1 fruit fly cellular context compared by ENCODE assay signal in genomic region chr3R:5106917-5107316, dm6.
TF ChIP-seq lines count a peak whose summit lies in the region.

No protein-coding gene starts in this region.

TF ChIP-seq in whole organism, embryonic, 481 proteins besides CTCF, POLR2A, EP300 and RAD21 (continued from another document and continues in another):
- no peak for TF ChIP-seq CG9437 (GFP tag; optimal IDR thresholded peaks at IDR 0.05; lab: Kevin White, UChicago)
- no peak for TF ChIP-seq luna (GFP tag; optimal IDR thresholded peaks at IDR 0.05; lab: Kevin White, UChicago)
- TF ChIP-seq psq (GFP tag; optimal IDR thresholded peaks at IDR 0.05; lab: Kevin White, UChicago), result no peak
- TF ChIP-seq CG10209 (GFP tag; optimal IDR thresholded peaks at IDR 0.05; lab: Kevin White, UChicago), result peak; percentile 5
- no peak for TF ChIP-seq stwl (tag; optimal IDR thresholded peaks at IDR 0.05; lab: Kevin White, UChicago)
- no peak for TF ChIP-seq row (GFP tag; IDR thresholded peaks at IDR 0.05; lab: Robert Waterston, UW)
- TF ChIP-seq Sry-β (GFP tag; optimal IDR thresholded peaks at IDR 0.05; lab: Kevin White, UChicago), result no peak
- no peak for TF ChIP-seq CG5953 (GFP tag; IDR thresholded peaks at IDR 0.05; lab: Robert Waterston, UW)
- TF ChIP-seq twi (tag; optimal IDR thresholded peaks at IDR 0.05; lab: Kevin White, UChicago), result peak; percentile 54
- no peak for TF ChIP-seq CkIIα-i1 (GFP tag; IDR thresholded peaks at IDR 0.05; lab: Robert Waterston, UW)
- no peak for TF ChIP-seq HHEX (GFP tag; optimal IDR thresholded peaks at IDR 0.05; lab: Kevin White, UChicago)
- no peak for TF ChIP-seq CG11696 (GFP tag; IDR thresholded peaks at IDR 0.05; lab: Robert Waterston, UW)
- peak; percentile 34 for TF ChIP-seq zen (tag; optimal IDR thresholded peaks at IDR 0.05; lab: Kevin White, UChicago)
- TF ChIP-seq gem (tag; optimal IDR thresholded peaks at IDR 0.05; lab: Kevin White, UChicago), result peak; percentile 13
- no peak for TF ChIP-seq CG7786 (GFP tag; optimal IDR thresholded peaks at IDR 0.05; lab: Kevin White, UChicago)
- TF ChIP-seq CG17328 (GFP tag; IDR thresholded peaks at IDR 0.05; lab: Robert Waterston, UW), result no peak
- peak; percentile 60 for TF ChIP-seq CG17568 (GFP tag; optimal IDR thresholded peaks at IDR 0.05; lab: Kevin White, UChicago)
- peak; percentile 20; the same call in 1 of the 2 replicates for TF ChIP-seq Rfx (GFP tag; IDR thresholded peaks at IDR 0.05; lab: Robert Waterston, UW)
- peak; percentile 32 for TF ChIP-seq CG6813 (GFP tag; optimal IDR thresholded peaks at IDR 0.05; lab: Kevin White, UChicago)
- no peak for TF ChIP-seq Side (GFP tag; optimal IDR thresholded peaks at IDR 0.05; lab: Kevin White, UChicago)
- no peak for TF ChIP-seq Hey (tag; optimal IDR thresholded peaks at IDR 0.05; lab: Kevin White, UChicago)
- no peak for TF ChIP-seq CG1233 (GFP tag; optimal IDR thresholded peaks at IDR 0.05; lab: Kevin White, UChicago)
- TF ChIP-seq CG32767 (GFP tag; IDR thresholded peaks at IDR 0.05; lab: Robert Waterston, UW), result no peak
- TF ChIP-seq CG4854 (GFP tag; optimal IDR thresholded peaks at IDR 0.05; lab: Kevin White, UChicago), result no peak
- no peak for TF ChIP-seq aop (GFP tag; IDR thresholded peaks at IDR 0.05; lab: Robert Waterston, UW)
- no peak for TF ChIP-seq Ptx1 (GFP tag; IDR thresholded peaks at IDR 0.05; lab: Robert Waterston, UW)
- TF ChIP-seq CG13123 (GFP tag; optimal IDR thresholded peaks at IDR 0.05; lab: Kevin White, UChicago), result no peak
- no peak for TF ChIP-seq ash1 (GFP tag; optimal IDR thresholded peaks at IDR 0.05; lab: Kevin White, UChicago)
- no peak for TF ChIP-seq Dek (tag; optimal IDR thresholded peaks at IDR 0.05; lab: Kevin White, UChicago)
- no peak for TF ChIP-seq Antp (GFP tag; optimal IDR thresholded peaks at IDR 0.05; lab: Kevin White, UChicago)
- TF ChIP-seq tll (GFP tag; optimal IDR thresholded peaks at IDR 0.05; lab: Kevin White, UChicago), result no peak
- TF ChIP-seq sna (GFP tag; IDR thresholded peaks at IDR 0.05; lab: Robert Waterston, UW; ENCODE audit: partially characterized antibody), result no peak
- no peak for TF ChIP-seq Hmr (GFP tag; optimal IDR thresholded peaks at IDR 0.05; lab: Kevin White, UChicago)
- TF ChIP-seq Lhr (GFP tag; optimal IDR thresholded peaks at IDR 0.05; lab: Kevin White, UChicago), result no peak
- TF ChIP-seq ab (GFP tag; optimal IDR thresholded peaks at IDR 0.05; lab: Kevin White, UChicago), result no peak
- TF ChIP-seq CG4360 (GFP tag; IDR thresholded peaks at IDR 0.05; lab: Robert Waterston, UW), result peak; percentile 48; the same call in 1 of the 2 replicates
- peak; percentile 0 for TF ChIP-seq Ets65A (GFP tag; lab: Kevin White, UChicago)
- TF ChIP-seq CG2202 (tag; optimal IDR thresholded peaks at IDR 0.05; lab: Kevin White, UChicago), result peak; percentile 5
- no peak for TF ChIP-seq CG18011 (GFP tag; optimal IDR thresholded peaks at IDR 0.05; lab: Kevin White, UChicago)
- TF ChIP-seq kni (GFP tag; optimal IDR thresholded peaks at IDR 0.05; lab: Kevin White, UChicago), result no peak
- peak; percentile 2 for TF ChIP-seq ac (GFP tag; optimal IDR thresholded peaks at IDR 0.05; lab: Kevin White, UChicago)
- TF ChIP-seq corto (GFP tag; optimal IDR thresholded peaks at IDR 0.05; lab: Kevin White, UChicago), result no peak
- no peak for TF ChIP-seq crol (GFP tag; IDR thresholded peaks at IDR 0.05; lab: Robert Waterston, UW)
- peak; percentile 14 for TF ChIP-seq Sox100B (GFP tag; optimal IDR thresholded peaks at IDR 0.05; lab: Kevin White, UChicago)
- no peak for TF ChIP-seq Drgx (GFP tag; IDR thresholded peaks at IDR 0.05; lab: Robert Waterston, UW)
- no peak for TF ChIP-seq CG12104 (GFP tag; optimal IDR thresholded peaks at IDR 0.05; lab: Kevin White, UChicago)
- TF ChIP-seq onecut (GFP tag; IDR thresholded peaks at IDR 0.05; lab: Robert Waterston, UW), result no peak
- no peak for TF ChIP-seq CG8290 (GFP tag; optimal IDR thresholded peaks at IDR 0.05; lab: Kevin White, UChicago)
- peak in 1 of 2 experiments; percentile 69 for TF ChIP-seq CG8290 (tag; optimal IDR thresholded peaks at IDR 0.05; lab: Kevin White, UChicago)
- TF ChIP-seq Atf6 (GFP tag; IDR thresholded peaks at IDR 0.05; lab: Robert Waterston, UW), result no peak
- no peak for TF ChIP-seq CG17829 (tag; optimal IDR thresholded peaks at IDR 0.05; lab: Kevin White, UChicago)
- TF ChIP-seq gro (GFP tag; optimal IDR thresholded peaks at IDR 0.05; lab: Kevin White, UChicago), result no peak
- TF ChIP-seq Atf3 (GFP tag; optimal IDR thresholded peaks at IDR 0.05; lab: Kevin White, UChicago), result no peak
- TF ChIP-seq hkb (optimal IDR thresholded peaks at IDR 0.05; lab: Kevin White, UChicago), result no peak
- TF ChIP-seq hkb (GFP tag; IDR thresholded peaks at IDR 0.05; lab: Robert Waterston, UW), result no peak
- TF ChIP-seq Bdp1 (GFP tag; optimal IDR thresholded peaks at IDR 0.05; lab: Kevin White, UChicago), result peak; percentile 4
- TF ChIP-seq Hr78 (GFP tag; optimal IDR thresholded peaks at IDR 0.05; lab: Kevin White, UChicago), result no peak
- peak in 1 of 2 experiments; percentile 2 for TF ChIP-seq Pdp1 (GFP tag; optimal IDR thresholded peaks at IDR 0.05; lab: Kevin White, UChicago)
- TF ChIP-seq CG17912 (GFP tag; optimal IDR thresholded peaks at IDR 0.05; lab: Kevin White, UChicago), result no peak
- TF ChIP-seq CrebB (tag; optimal IDR thresholded peaks at IDR 0.05; lab: Kevin White, UChicago), result peak; percentile 11
- no peak for TF ChIP-seq Six4 (GFP tag; optimal IDR thresholded peaks at IDR 0.05; lab: Kevin White, UChicago)
- no peak for TF ChIP-seq HmgZ (tag; optimal IDR thresholded peaks at IDR 0.05; lab: Kevin White, UChicago)
- TF ChIP-seq CG7928 (GFP tag; optimal IDR thresholded peaks at IDR 0.05; lab: Kevin White, UChicago), result no peak
- TF ChIP-seq CG1832 (GFP tag; optimal IDR thresholded peaks at IDR 0.05; lab: Kevin White, UChicago), result no peak
- no peak for TF ChIP-seq CG4820 (GFP tag; optimal IDR thresholded peaks at IDR 0.05; lab: Kevin White, UChicago)
- no peak for TF ChIP-seq fru (optimal IDR thresholded peaks at IDR 0.05; lab: Kevin White, UChicago)
- no peak for TF ChIP-seq CG9215 (GFP tag; IDR thresholded peaks at IDR 0.05; lab: Robert Waterston, UW)
- peak; percentile 6 for TF ChIP-seq dmrt99B (tag; optimal IDR thresholded peaks at IDR 0.05; lab: Kevin White, UChicago)
- no peak for TF ChIP-seq CG8944 (GFP tag; optimal IDR thresholded peaks at IDR 0.05; lab: Kevin White, UChicago)
- no peak for TF ChIP-seq CG14860 (GFP tag; IDR thresholded peaks at IDR 0.05; lab: Robert Waterston, UW; ENCODE audit: partially characterized antibody)
- no peak for TF ChIP-seq CG5180 (GFP tag; optimal IDR thresholded peaks at IDR 0.05; lab: Kevin White, UChicago)
- no peak for TF ChIP-seq Blimp-1 (GFP tag; optimal IDR thresholded peaks at IDR 0.05; lab: Kevin White, UChicago)
- no peak for TF ChIP-seq Elba2 (GFP tag; optimal IDR thresholded peaks at IDR 0.05; lab: Kevin White, UChicago)
- no peak for TF ChIP-seq CG13424 (tag; optimal IDR thresholded peaks at IDR 0.05; lab: Kevin White, UChicago)
- no peak for TF ChIP-seq Taf1 (GFP tag; IDR thresholded peaks at IDR 0.05; lab: Robert Waterston, UW)
- no peak for TF ChIP-seq CG11093 (GFP tag; IDR thresholded peaks at IDR 0.05; lab: Robert Waterston, UW)
- peak; percentile 28 for TF ChIP-seq CG33557 (GFP tag; optimal IDR thresholded peaks at IDR 0.05; lab: Kevin White, UChicago)
- TF ChIP-seq Awh (GFP tag; IDR thresholded peaks at IDR 0.05; lab: Robert Waterston, UW), result peak; percentile 39; the same call in 1 of the 2 replicates
- no peak for TF ChIP-seq CG1792 (GFP tag; optimal IDR thresholded peaks at IDR 0.05; lab: Kevin White, UChicago)
- TF ChIP-seq CG4282 (GFP tag; optimal IDR thresholded peaks at IDR 0.05; lab: Kevin White, UChicago), result no peak
- no peak for TF ChIP-seq CG4617 (GFP tag; optimal IDR thresholded peaks at IDR 0.05; lab: Kevin White, UChicago; ENCODE audit: borderline replicate concordance)
- TF ChIP-seq Bteb2 (GFP tag; optimal IDR thresholded peaks at IDR 0.05; lab: Kevin White, UChicago), result no peak
- no peak for TF ChIP-seq HLHmδ (GFP tag; optimal IDR thresholded peaks at IDR 0.05; lab: Kevin White, UChicago)
- no peak for TF ChIP-seq sisA (GFP tag; IDR thresholded peaks at IDR 0.05; lab: Robert Waterston, UW)
- TF ChIP-seq Tbp (GFP tag; optimal IDR thresholded peaks at IDR 0.05; lab: Kevin White, UChicago), result no peak
- no peak for TF ChIP-seq CG7357 (GFP tag; IDR thresholded peaks at IDR 0.05; lab: Robert Waterston, UW)
- no peak for TF ChIP-seq CG9817 (tag; optimal IDR thresholded peaks at IDR 0.05; lab: Kevin White, UChicago)
- TF ChIP-seq CG11695 (GFP tag; IDR thresholded peaks at IDR 0.05; lab: Robert Waterston, UW), result no peak
- TF ChIP-seq inv (GFP tag; IDR thresholded peaks at IDR 0.05; lab: Robert Waterston, UW; ENCODE audit: partially characterized antibody), result no peak
- peak; percentile 56 for TF ChIP-seq CG15479 (GFP tag; optimal IDR thresholded peaks at IDR 0.05; lab: Kevin White, UChicago)
- peak; percentile 24 for TF ChIP-seq dmrt11E (tag; optimal IDR thresholded peaks at IDR 0.05; lab: Kevin White, UChicago)
- TF ChIP-seq bsh (GFP tag; optimal IDR thresholded peaks at IDR 0.05; lab: Kevin White, UChicago), result peak in 1 of 2 experiments; percentile 27
- no peak for TF ChIP-seq CG32772 (GFP tag; IDR thresholded peaks at IDR 0.05; lab: Robert Waterston, UW)
- TF ChIP-seq lmd (GFP tag; IDR thresholded peaks at IDR 0.05; lab: Robert Waterston, UW), result no peak
- TF ChIP-seq CG4424 (GFP tag; optimal IDR thresholded peaks at IDR 0.05; lab: Kevin White, UChicago), result no peak
- TF ChIP-seq CG10366 (GFP tag; IDR thresholded peaks at IDR 0.05; lab: Robert Waterston, UW), result no peak
- TF ChIP-seq CG6765 (GFP tag; optimal IDR thresholded peaks at IDR 0.05; lab: Kevin White, UChicago), result peak; percentile 8
- TF ChIP-seq CG2712 (tag; optimal IDR thresholded peaks at IDR 0.05; lab: Kevin White, UChicago), result no peak
- TF ChIP-seq z (GFP tag; IDR thresholded peaks at IDR 0.05; lab: Robert Waterston, UW), result 0 out of 3 replicates have a peak, but pooled peaks have one; percentile 26
- no peak for TF ChIP-seq CG34376 (GFP tag; optimal IDR thresholded peaks at IDR 0.05; lab: Kevin White, UChicago)
- no peak for TF ChIP-seq Nf-YB (GFP tag; optimal IDR thresholded peaks at IDR 0.05; lab: Kevin White, UChicago)
- no peak for TF ChIP-seq CG12391 (tag; optimal IDR thresholded peaks at IDR 0.05; lab: Kevin White, UChicago)
- TF ChIP-seq scrt (GFP tag; optimal IDR thresholded peaks at IDR 0.05; lab: Kevin White, UChicago), result peak; percentile 1
- TF ChIP-seq trem (tag; optimal IDR thresholded peaks at IDR 0.05; lab: Kevin White, UChicago), result no peak
- TF ChIP-seq Poxn (GFP tag; IDR thresholded peaks at IDR 0.05; lab: Robert Waterston, UW), result no peak
- TF ChIP-seq chm (GFP tag; IDR thresholded peaks at IDR 0.05; lab: Robert Waterston, UW), result 0 out of 2 replicates have a peak, but pooled peaks have one; percentile 35
- TF ChIP-seq odd (GFP tag; optimal IDR thresholded peaks at IDR 0.05; lab: Kevin White, UChicago), result peak; percentile 30
- no peak for TF ChIP-seq CG6854 (GFP tag; optimal IDR thresholded peaks at IDR 0.05; lab: Kevin White, UChicago)
- TF ChIP-seq CG16815 (GFP tag; optimal IDR thresholded peaks at IDR 0.05; lab: Kevin White, UChicago), result no peak
- TF ChIP-seq Dll (GFP tag; IDR thresholded peaks at IDR 0.05; lab: Robert Waterston, UW; ENCODE audit: partially characterized antibody), result no peak
- TF ChIP-seq BtbVII (GFP tag; optimal IDR thresholded peaks at IDR 0.05; lab: Kevin White, UChicago), result peak; percentile 11
- no peak for TF ChIP-seq CG10979 (tag; optimal IDR thresholded peaks at IDR 0.05; lab: Kevin White, UChicago)
- no peak for TF ChIP-seq NC2α (GFP tag; optimal IDR thresholded peaks at IDR 0.05; lab: Kevin White, UChicago)
- no peak for TF ChIP-seq Hand (GFP tag; optimal IDR thresholded peaks at IDR 0.05; lab: Kevin White, UChicago)
- TF ChIP-seq usp (GFP tag; optimal IDR thresholded peaks at IDR 0.05; lab: Kevin White, UChicago), result no peak
- peak; percentile 25 for TF ChIP-seq da (GFP tag; optimal IDR thresholded peaks at IDR 0.05; lab: Kevin White, UChicago)
- TF ChIP-seq CG7987 (GFP tag; optimal IDR thresholded peaks at IDR 0.05; lab: Kevin White, UChicago), result peak; percentile 10
- TF ChIP-seq Kr (GFP tag; optimal IDR thresholded peaks at IDR 0.05; lab: Kevin White, UChicago), result peak; percentile 51
- no peak for TF ChIP-seq eyg (GFP tag; optimal IDR thresholded peaks at IDR 0.05; lab: Kevin White, UChicago)
- TF ChIP-seq CG11723 (GFP tag; optimal IDR thresholded peaks at IDR 0.05; lab: Kevin White, UChicago), result peak; percentile 10
- no peak for TF ChIP-seq CG10267 (tag; optimal IDR thresholded peaks at IDR 0.05; lab: Kevin White, UChicago)
- TF ChIP-seq CG13894 (tag; optimal IDR thresholded peaks at IDR 0.05; lab: Kevin White, UChicago), result no peak
- no peak for TF ChIP-seq Trl (optimal IDR thresholded peaks at IDR 0.05; lab: Kevin White, UChicago)
- no peak for TF ChIP-seq Trl (GFP tag; optimal IDR thresholded peaks at IDR 0.05; lab: Kevin White, UChicago)
- no peak for TF ChIP-seq CG11398 (GFP tag; optimal IDR thresholded peaks at IDR 0.05; lab: Kevin White, UChicago)
- no peak for TF ChIP-seq Mad (GFP tag; optimal IDR thresholded peaks at IDR 0.05; lab: Kevin White, UChicago)
- TF ChIP-seq CG2120 (GFP tag; optimal IDR thresholded peaks at IDR 0.05; lab: Kevin White, UChicago), result no peak
- TF ChIP-seq fd64A (GFP tag; optimal IDR thresholded peaks at IDR 0.05; lab: Kevin White, UChicago), result peak; percentile 61
- TF ChIP-seq CG2129 (GFP tag; IDR thresholded peaks at IDR 0.05; lab: Robert Waterston, UW; ENCODE audit: partially characterized antibody), result no peak
- no peak for TF ChIP-seq bigmax (GFP tag; optimal IDR thresholded peaks at IDR 0.05; lab: Kevin White, UChicago)
- TF ChIP-seq GATAe (GFP tag; conservative IDR thresholded peaks at IDR 0.05; lab: Robert Waterston, UW), result no peak
- TF ChIP-seq pb (GFP tag; optimal IDR thresholded peaks at IDR 0.05; lab: Kevin White, UChicago), result no peak
- no peak for TF ChIP-seq CG18619 (GFP tag; optimal IDR thresholded peaks at IDR 0.05; lab: Kevin White, UChicago)
- TF ChIP-seq Vsx1 (GFP tag; optimal IDR thresholded peaks at IDR 0.05; lab: Kevin White, UChicago), result peak; percentile 27
- no peak for TF ChIP-seq kah (GFP tag; optimal IDR thresholded peaks at IDR 0.05; lab: Kevin White, UChicago)
- peak; percentile 33 for TF ChIP-seq CG2678 (tag; optimal IDR thresholded peaks at IDR 0.05; lab: Kevin White, UChicago)
- no peak for TF ChIP-seq CG18476 (GFP tag; optimal IDR thresholded peaks at IDR 0.05; lab: Kevin White, UChicago)
- peak; percentile 7 for TF ChIP-seq Meics (GFP tag; optimal IDR thresholded peaks at IDR 0.05; lab: Kevin White, UChicago)
- TF ChIP-seq hth (optimal IDR thresholded peaks at IDR 0.05; lab: Kevin White, UChicago), result no peak
